Fruit fly (Drosophila melanogaster): Measurements from ENCODE around the gene Femcoat.

Gene Femcoat

DNA sequence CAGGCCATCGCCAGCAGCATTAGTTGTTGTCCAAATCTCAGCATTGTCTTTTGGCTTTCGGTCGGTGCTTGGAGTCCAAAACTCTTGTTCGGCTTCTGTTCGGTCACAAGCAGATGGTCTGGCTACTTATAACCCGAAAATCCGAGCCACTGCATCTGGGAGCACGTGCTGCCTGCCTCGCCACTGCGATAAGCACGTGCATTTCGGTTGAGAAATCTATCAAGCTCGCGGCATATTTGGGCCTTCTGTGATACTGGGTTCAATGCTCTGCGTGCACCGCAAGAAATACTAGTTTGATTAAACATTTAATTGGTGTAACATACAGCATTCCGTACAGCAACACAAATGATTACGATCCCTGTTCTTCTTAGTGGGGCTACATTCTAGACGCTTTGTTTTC lies at the start of gene Femcoat:
TSS of gene Femcoat (minus strand) at position 101 of the 400 bp plus-strand sequence.
- TF ChIP-seq CG12942 (GFP tag; optimal IDR thresholded peaks at IDR 0.05) (no peak), CG6689 (GFP tag; IDR thresholded peaks at IDR 0.05) (no peak), Ets65A (GFP tag) (peak; percentile 71), CG11247 (GFP tag; IDR thresholded peaks at IDR 0.05) (no peak), CG8944 (GFP tag; optimal IDR thresholded peaks at IDR 0.05) (no peak), CG3281 (GFP tag; optimal IDR thresholded peaks at IDR 0.05) (no peak), Dbx (GFP tag; IDR thresholded peaks at IDR 0.05) (no peak), Dip3 (GFP tag; optimal IDR thresholded peaks at IDR 0.05) (no peak)

DNA sequence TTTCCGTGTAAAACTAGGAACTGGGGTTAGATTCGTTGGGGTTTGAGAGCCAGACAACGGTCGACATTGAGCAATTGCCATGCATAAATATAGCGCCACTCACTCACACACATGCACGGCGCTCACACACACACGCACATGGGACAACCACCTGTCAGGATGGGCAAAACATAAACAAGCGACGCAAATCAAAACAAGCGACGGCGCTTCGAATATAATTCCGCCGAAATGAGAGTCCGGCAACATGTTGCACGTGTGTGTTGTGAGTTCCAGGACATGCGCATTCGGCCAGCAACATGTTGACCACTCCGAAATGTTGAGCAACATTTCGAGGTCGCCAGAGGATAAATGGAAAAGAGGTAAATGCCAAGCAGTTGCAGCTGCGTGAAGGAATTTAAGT lies 38.1 kb upstream of the Femcoat start:
- TF ChIP-seq Mrtf (GFP tag; IDR thresholded peaks at IDR 0.05) (no peak), nerfin-1 (tag; optimal IDR thresholded peaks at IDR 0.05) (peak; percentile 25), scrt (GFP tag; optimal IDR thresholded peaks at IDR 0.05) (peak; percentile 75), HmgD (GFP tag; optimal IDR thresholded peaks at IDR 0.05) (no peak), ewg (GFP tag; optimal IDR thresholded peaks at IDR 0.05) (peak; percentile 7), CG11504 (tag; optimal IDR thresholded peaks at IDR 0.05) (peak; percentile 97), seq (GFP tag; IDR thresholded peaks at IDR 0.05) (no peak), ac (GFP tag; optimal IDR thresholded peaks at IDR 0.05) (no peak), kah (GFP tag; optimal IDR thresholded peaks at IDR 0.05) (peak; percentile 67), unpg (GFP tag; optimal IDR thresholded peaks at IDR 0.05) (no peak)

DNA sequence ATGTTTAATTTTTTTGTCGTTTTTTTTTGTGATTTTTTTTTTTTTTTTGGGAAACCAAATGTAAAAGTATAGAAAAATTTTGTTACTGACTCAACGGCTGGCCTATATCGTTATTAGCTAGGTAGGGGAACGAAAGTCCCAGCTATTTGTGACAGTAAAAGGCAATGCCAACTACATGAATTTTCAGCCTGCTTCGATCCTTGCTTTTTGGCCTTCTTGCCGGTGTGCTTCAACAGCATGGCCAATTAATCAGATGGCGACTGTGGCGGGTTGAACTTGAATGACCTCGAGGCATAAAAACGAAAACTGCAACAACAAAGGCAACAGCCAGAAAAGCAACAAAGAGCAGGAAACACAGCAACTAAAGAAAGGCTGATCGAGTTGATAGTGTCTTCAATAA lies 35.2 kb upstream of the Femcoat start, which contains the start of gene CG15578:
TSS of gene CG15578 (minus strand) at position 101 of the 400 bp plus-strand sequence.
- TF ChIP-seq wor (GFP tag; IDR thresholded peaks at IDR 0.05) (no peak), dysf (GFP tag; IDR thresholded peaks at IDR 0.05) (no peak), CG7271 (tag; optimal IDR thresholded peaks at IDR 0.05) (no peak), Fer1 (GFP tag; optimal IDR thresholded peaks at IDR 0.05) (no peak), ap (GFP tag; IDR thresholded peaks at IDR 0.05) (no peak), Atf-2 (GFP tag; optimal IDR thresholded peaks at IDR 0.05) (no peak), z (GFP tag; IDR thresholded peaks at IDR 0.05) (no peak)

DNA sequence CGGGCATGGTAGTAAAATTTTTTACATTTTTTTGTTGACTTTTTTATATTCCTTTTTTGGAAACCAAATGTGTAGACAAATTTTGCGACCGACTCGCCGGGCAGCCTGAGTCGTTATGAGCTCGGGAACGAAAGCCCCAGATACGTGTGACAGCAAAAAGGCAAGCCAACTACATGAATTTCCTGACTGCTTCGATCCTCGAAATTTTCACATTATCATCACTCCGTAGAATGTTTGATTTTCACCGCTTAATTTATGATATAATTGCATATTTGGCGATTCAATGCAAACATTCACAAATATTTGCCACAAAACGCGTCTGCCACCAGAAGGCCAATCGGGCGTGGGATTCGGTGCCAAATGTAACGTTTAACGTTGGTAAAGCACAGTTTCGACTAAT lies 34.3 kb upstream of the Femcoat start, which contains the start of gene CG15577:
TSS of gene CG15577 (minus strand) at position 101 of the 400 bp plus-strand sequence.
- TF ChIP-seq CG16779 (GFP tag; IDR thresholded peaks at IDR 0.05), result no peak
- no peak for TF ChIP-seq CG13123 (GFP tag; optimal IDR thresholded peaks at IDR 0.05)
- no peak for TF ChIP-seq Neu2 (GFP tag; optimal IDR thresholded peaks at IDR 0.05; ENCODE audit: borderline replicate concordance)
- TF ChIP-seq CrebB (tag; optimal IDR thresholded peaks at IDR 0.05), result no peak

DNA sequence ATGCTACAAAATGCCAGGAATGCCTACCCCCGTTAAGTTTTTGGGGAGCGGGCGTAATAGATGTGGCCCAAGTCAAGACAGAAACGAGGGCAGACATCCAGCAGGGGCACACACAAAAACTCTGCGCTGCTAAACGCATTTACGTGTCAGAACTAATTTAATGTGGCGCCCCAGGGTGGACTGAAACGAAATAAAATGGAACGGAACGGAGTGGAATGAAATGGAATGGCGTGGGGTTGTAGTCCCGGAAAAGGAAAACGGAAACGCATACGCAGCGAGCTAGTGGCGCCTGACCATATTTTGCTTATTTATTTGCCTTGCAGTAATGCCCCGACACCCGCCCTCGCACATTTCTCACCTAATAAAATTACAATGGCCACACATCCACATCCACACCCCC lies 30.9 kb upstream of the Femcoat start:
- TF ChIP-seq CG6175 (GFP tag; IDR thresholded peaks at IDR 0.05) (no peak), Fer2 (tag; optimal IDR thresholded peaks at IDR 0.05) (no peak), ttk (GFP tag; IDR thresholded peaks at IDR 0.05) (no peak), pfk (GFP tag; optimal IDR thresholded peaks at IDR 0.05) (peak; percentile 91), slp2 (GFP tag; optimal IDR thresholded peaks at IDR 0.05) (no peak), grau (tag; optimal IDR thresholded peaks at IDR 0.05) (no peak), CTCF (GFP tag; optimal IDR thresholded peaks at IDR 0.05) (peak; percentile 32), CG11560 (tag; IDR thresholded peaks at IDR 0.05) (no peak), stwl (tag; optimal IDR thresholded peaks at IDR 0.05) (peak; percentile 15), NC2α (GFP tag; optimal IDR thresholded peaks at IDR 0.05) (no peak), Dref (GFP tag; IDR thresholded peaks at IDR 0.05) (no peak)
